Fruit fly (Drosophila melanogaster): ENCODE measurements around the gene CG15812.

CG15812 gene

DNA sequence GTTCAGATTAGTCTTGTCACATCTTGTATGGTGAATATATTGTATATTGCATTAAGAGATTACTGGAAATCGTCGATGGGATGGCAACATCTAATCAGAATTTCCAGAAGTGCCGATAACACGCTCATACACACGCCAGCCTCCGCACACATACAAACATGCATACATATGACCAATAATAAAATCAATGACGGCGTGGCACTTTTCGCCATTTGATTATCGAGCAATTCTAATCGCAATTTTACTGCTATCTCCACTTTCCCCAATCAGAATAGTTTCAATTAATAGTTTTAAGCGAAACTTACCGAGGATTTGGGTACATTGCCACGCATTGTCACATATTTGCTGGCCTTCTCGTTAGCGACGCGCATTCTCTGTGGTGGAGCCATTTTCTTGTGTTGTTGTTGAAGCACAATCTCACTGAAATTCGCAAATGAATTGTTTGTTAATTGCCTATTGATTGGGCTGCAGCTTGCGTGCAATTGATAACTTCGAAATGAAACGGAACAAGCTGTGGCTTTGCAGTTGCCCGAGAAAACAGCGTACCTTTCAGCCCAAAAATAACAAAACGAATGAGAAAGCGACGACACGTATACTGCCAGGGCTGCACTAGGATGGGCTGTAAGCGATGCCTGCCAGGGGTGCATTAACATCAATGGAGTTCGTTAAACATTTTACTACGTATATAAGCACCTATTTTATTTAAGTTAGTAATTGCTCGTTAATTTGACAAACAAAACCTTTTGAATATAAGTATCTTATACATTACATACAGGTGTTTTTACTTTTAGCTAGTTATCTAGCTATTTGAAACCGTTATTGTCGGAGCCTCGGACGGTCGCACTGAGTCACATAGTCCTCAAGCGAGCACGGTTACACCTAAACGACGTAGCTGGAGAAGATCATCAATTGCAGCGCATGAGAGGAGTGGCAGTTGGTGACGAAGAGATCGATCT is 38.9 kb downstream of the CG15812 start, which contains the start of the genes CG32276 and gry (continued):
- TF ChIP-seq CG8478 (optimal IDR thresholded peaks at IDR 0.05) = no peak
- peak; percentile 76 for TF ChIP-seq Hmr (GFP tag; optimal IDR thresholded peaks at IDR 0.05)
- peak; percentile 85 for TF ChIP-seq zfh2 (GFP tag; optimal IDR thresholded peaks at IDR 0.05)
- TF ChIP-seq CG4730 (GFP tag; IDR thresholded peaks at IDR 0.05) = peak; percentile 47
- peak; percentile 57 for TF ChIP-seq Tbp (GFP tag; optimal IDR thresholded peaks at IDR 0.05)
- TF ChIP-seq salm (tag; optimal IDR thresholded peaks at IDR 0.05) = peak; percentile 26
- peak; percentile 8 for TF ChIP-seq CG7271 (tag; optimal IDR thresholded peaks at IDR 0.05)
- peak; percentile 81 for TF ChIP-seq Atf-2 (GFP tag; optimal IDR thresholded peaks at IDR 0.05)
- peak; percentile 64 for TF ChIP-seq CG17385 (GFP tag; optimal IDR thresholded peaks at IDR 0.05)
- 0 out of 3 replicates have a peak, but pooled peaks have one; percentile 46 for TF ChIP-seq CG2889 (GFP tag; IDR thresholded peaks at IDR 0.05)
- TF ChIP-seq chinmo (GFP tag; IDR thresholded peaks at IDR 0.05; ENCODE audit: partially characterized antibody) = 0 out of 4 replicates have a peak, but pooled peaks have one; percentile 54
- peak; percentile 45; the same call in 1 of the 2 replicates for TF ChIP-seq seq (GFP tag; IDR thresholded peaks at IDR 0.05)
- TF ChIP-seq CG11093 (GFP tag; IDR thresholded peaks at IDR 0.05) = peak; percentile 65; the same call in 2 of the 3 replicates
- TF ChIP-seq CG13894 (tag; optimal IDR thresholded peaks at IDR 0.05) = no peak
- peak; percentile 82 for TF ChIP-seq maf-S (GFP tag; optimal IDR thresholded peaks at IDR 0.05)
- TF ChIP-seq row (GFP tag; IDR thresholded peaks at IDR 0.05) = peak; percentile 93
- TF ChIP-seq mirr (GFP tag; optimal IDR thresholded peaks at IDR 0.05) = peak; percentile 70
- peak; percentile 39 for TF ChIP-seq gcm2 (GFP tag; optimal IDR thresholded peaks at IDR 0.05)
- TF ChIP-seq Hr39 (optimal IDR thresholded peaks at IDR 0.05) = no peak
- TF ChIP-seq Sin3A (optimal IDR thresholded peaks at IDR 0.05) = peak; percentile 92
- peak; percentile 63 for TF ChIP-seq Atf3 (GFP tag; optimal IDR thresholded peaks at IDR 0.05)
- TF ChIP-seq yki (optimal IDR thresholded peaks at IDR 0.05) = no peak
- peak; percentile 18 for TF ChIP-seq fd102C (GFP tag; optimal IDR thresholded peaks at IDR 0.05)
- peak; percentile 74 for TF ChIP-seq CG7987 (GFP tag; optimal IDR thresholded peaks at IDR 0.05)
- TF ChIP-seq Dbx (GFP tag; IDR thresholded peaks at IDR 0.05) = peak; percentile 69; the same call in 1 of the 3 replicates
- TF ChIP-seq CG14860 (GFP tag; IDR thresholded peaks at IDR 0.05; ENCODE audit: partially characterized antibody) = no peak
- no peak; the same call in 2 of the 3 replicates for TF ChIP-seq sr (GFP tag; IDR thresholded peaks at IDR 0.05)
- TF ChIP-seq CG31441 (GFP tag; IDR thresholded peaks at IDR 0.05) = no peak
- TF ChIP-seq kay (GFP tag; optimal IDR thresholded peaks at IDR 0.05) = peak; percentile 83
- peak; percentile 27 for TF ChIP-seq D (optimal IDR thresholded peaks at IDR 0.05)
- TF ChIP-seq D (GFP tag; optimal IDR thresholded peaks at IDR 0.05) = peak; percentile 48
- no peak for TF ChIP-seq sqz (GFP tag; optimal IDR thresholded peaks at IDR 0.05)
- TF ChIP-seq HLH3B (GFP tag; IDR thresholded peaks at IDR 0.05) = peak; percentile 54
- TF ChIP-seq Awh (GFP tag; IDR thresholded peaks at IDR 0.05) = no peak
- TF ChIP-seq NFAT (GFP tag; IDR thresholded peaks at IDR 0.05) = peak; percentile 75
- no peak; the same call in 2 of the 3 replicates for TF ChIP-seq HLH4C (GFP tag; IDR thresholded peaks at IDR 0.05; ENCODE audit: partially characterized antibody)
- TF ChIP-seq CG33557 (GFP tag; optimal IDR thresholded peaks at IDR 0.05) = peak; percentile 54
- peak; percentile 65 for TF ChIP-seq CG13296 (GFP tag; optimal IDR thresholded peaks at IDR 0.05)
- peak; percentile 63; the same call in 2 of the 3 replicates for TF ChIP-seq H15 (GFP tag; IDR thresholded peaks at IDR 0.05)
- TF ChIP-seq amos (GFP tag; IDR thresholded peaks at IDR 0.05; ENCODE audit: partially characterized antibody) = no peak; the same call in 1 of the 2 replicates
- no peak for TF ChIP-seq Hey (tag; optimal IDR thresholded peaks at IDR 0.05)
- peak; percentile 84 for TF ChIP-seq nmo (GFP tag; optimal IDR thresholded peaks at IDR 0.05)
- TF ChIP-seq CG14965 (GFP tag; optimal IDR thresholded peaks at IDR 0.05; ENCODE audit: borderline replicate concordance) = no peak
- peak; percentile 29 for TF ChIP-seq CG6854 (GFP tag; optimal IDR thresholded peaks at IDR 0.05)
- TF ChIP-seq CG6689 (GFP tag; IDR thresholded peaks at IDR 0.05) = peak; percentile 69
- TF ChIP-seq Ets97D (GFP tag; optimal IDR thresholded peaks at IDR 0.05) = peak; percentile 90
- no peak for TF ChIP-seq CG10274 (GFP tag; optimal IDR thresholded peaks at IDR 0.05)
- TF ChIP-seq Blimp-1 (GFP tag; optimal IDR thresholded peaks at IDR 0.05) = no peak
- 0 out of 3 replicates have a peak, but pooled peaks have one; percentile 32 for TF ChIP-seq CG2199 (GFP tag; IDR thresholded peaks at IDR 0.05)
- TF ChIP-seq crc (GFP tag; optimal IDR thresholded peaks at IDR 0.05) = peak; percentile 48
